Fruit fly (Drosophila melanogaster) S2 (cell line): Measurements from ENCODE around the gene Bin1.
A peak's percentile ranks its signal among the peaks of the same experiment; 100 is the strongest.

Experiments used
- CG8478 ChIP-seq: fragments of >200 bp; optimal IDR thresholded peaks from 2 replicates; lab custom pipeline; 2018
- CTCF ChIP-seq, 2 experiments: fragments of >200 bp; optimal IDR thresholded peaks; 2 replicates each; lab custom pipeline; 2018

DNA sequence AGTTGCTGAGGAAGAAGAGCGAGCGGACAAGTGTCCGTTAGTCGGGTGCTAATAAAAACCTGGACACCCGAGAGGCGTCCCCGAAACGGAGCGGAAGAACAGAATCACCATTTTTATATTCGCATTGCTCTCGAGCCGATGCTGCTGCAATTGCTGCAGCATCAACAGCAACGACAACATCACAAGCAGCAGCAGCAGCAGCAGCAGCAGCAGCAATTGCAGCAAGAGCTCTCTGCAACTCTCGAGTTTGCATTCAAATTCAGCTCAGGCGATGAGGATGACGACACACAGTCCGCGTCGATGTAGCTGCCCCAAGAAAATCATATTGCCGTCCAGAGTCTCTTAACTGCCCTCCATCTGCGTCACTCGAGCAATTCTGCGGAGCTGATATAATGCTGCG is 16.8 kb upstream of the Bin1 start:
- TF ChIP-seq CG8478, result no peak
- peak in 1 of 2 experiments; percentile 36 for TF ChIP-seq CTCF (optimal IDR thresholded peaks at IDR 0.05; lab: Kevin White, UChicago)
